Fruit fly (Drosophila melanogaster) whole organism, embryonic: Measurements from ENCODE around the gene CG15894.

Experiments
- ATbp ChIP-seq: fragments of 200-800 bp; sonication (Bioruptor generic); optimal IDR thresholded peaks from 2 replicates; lab custom pipeline; 2017; ENCODE audit warnings: missing biosample characterization, mild to moderate bottlenecking, missing genetic modification characterization, missing genetic modification reagents
- CG10147 ChIP-seq: fragments of 200-800 bp; sonication (Bioruptor generic); optimal IDR thresholded peaks from 2 replicates; lab custom pipeline; 2019; ENCODE audit warnings: missing biosample characterization, mild to moderate bottlenecking, missing genetic modification characterization, moderate library complexity
- CG11398 ChIP-seq: fragments of 200-800 bp; sonication (Bioruptor generic); optimal IDR thresholded peaks from 2 replicates; lab custom pipeline; 2016; ENCODE audit warnings: missing biosample characterization, missing genetic modification characterization
- CG11504 ChIP-seq: fragments of 200-800 bp; sonication (Bioruptor generic); optimal IDR thresholded peaks from 3 replicates; lab custom pipeline; 2019; ENCODE audit warnings: missing biosample characterization, mild to moderate bottlenecking, missing genetic modification characterization, moderate library complexity
- CG12391 ChIP-seq: fragments of 200-800 bp; sonication (Bioruptor generic); optimal IDR thresholded peaks from 3 replicates; lab custom pipeline; 2018; ENCODE audit warnings: missing biosample characterization, mild to moderate bottlenecking, missing genetic modification characterization, moderate library complexity
- CG12769 ChIP-seq: fragments of 200-800 bp; sonication (Bioruptor generic); optimal IDR thresholded peaks from 2 replicates; lab custom pipeline; 2019; ENCODE audit warnings: missing biosample characterization, mild to moderate bottlenecking, missing genetic modification characterization, moderate library complexity
- CG12942 ChIP-seq: fragments of 200-800 bp; sonication (Bioruptor generic); optimal IDR thresholded peaks from 3 replicates; lab custom pipeline; 2016; ENCODE audit warnings: missing biosample characterization, missing genetic modification characterization
- CG13424 ChIP-seq: fragments of 200-800 bp; sonication (Bioruptor generic); optimal IDR thresholded peaks from 2 replicates; lab custom pipeline; 2019; ENCODE audit warnings: missing biosample characterization, mild to moderate bottlenecking, missing genetic modification characterization, moderate library complexity
- CG13775 ChIP-seq: fragments of 200-800 bp; sonication (Bioruptor generic); optimal IDR thresholded peaks from 3 replicates; lab custom pipeline; 2017; ENCODE audit warnings: missing biosample characterization, mild to moderate bottlenecking, missing genetic modification characterization
- CG14014 ChIP-seq: fragments of 200-800 bp; sonication (Bioruptor generic); IDR thresholded peaks from 2 replicates; pipeline ENCODE4 v1.3.6; 2022; ENCODE audit warnings: missing biosample characterization, missing genetic modification characterization
- CG14050 ChIP-seq: fragments of 200-800 bp; sonication (Bioruptor generic); IDR thresholded peaks from 3 replicates; pipeline ENCODE4 v1.3.6; 2022; ENCODE audit warnings: missing biosample characterization, missing genetic modification characterization
- CG16813 ChIP-seq: fragments of 200-800 bp; sonication (Bioruptor generic); IDR thresholded peaks from 3 replicates; pipeline ENCODE4 v1.3.6; 2022; ENCODE audit warnings: missing biosample characterization, missing genetic modification characterization; ENCODE audit not compliant: partially characterized antibody
- CG1792 ChIP-seq: fragments of 200-800 bp; sonication (Bioruptor generic); optimal IDR thresholded peaks from 2 replicates; lab custom pipeline; 2016; ENCODE audit warnings: missing biosample characterization, missing genetic modification characterization
- CG30020 ChIP-seq: fragments of 200-800 bp; optimal IDR thresholded peaks from 2 replicates; lab custom pipeline; 2019; ENCODE audit warnings: missing biosample characterization, mild to moderate bottlenecking, missing genetic modification characterization, moderate library complexity
- CG3281 ChIP-seq: fragments of 200-800 bp; sonication (Bioruptor generic); optimal IDR thresholded peaks from 3 replicates; lab custom pipeline; 2017; ENCODE audit warnings: missing biosample characterization, mild to moderate bottlenecking, missing genetic modification characterization
- CG34224 ChIP-seq: fragments of 200-800 bp; sonication (Bioruptor generic); IDR thresholded peaks from 3 replicates; pipeline ENCODE4 v1.3.6; 2022; ENCODE audit warnings: missing biosample characterization, missing genetic modification characterization; ENCODE audit not compliant: partially characterized antibody
- CG3726 ChIP-seq: fragments of 200-800 bp; sonication (Bioruptor generic); IDR thresholded peaks from 3 replicates; pipeline ENCODE4, ENCODE4 v1.3.6; 2022; ENCODE audit warnings: missing biosample characterization, missing genetic modification characterization
- CG42726 ChIP-seq: fragments of 200-800 bp; sonication (Bioruptor generic); IDR thresholded peaks from 2 replicates; pipeline ENCODE4 v1.3.6; 2022; ENCODE audit warnings: missing biosample characterization, missing genetic modification characterization; ENCODE audit not compliant: partially characterized antibody
- CG4282 ChIP-seq: fragments of 200-800 bp; sonication (Bioruptor generic); optimal IDR thresholded peaks from 2 replicates; lab custom pipeline; 2016; ENCODE audit warnings: missing biosample characterization, missing genetic modification characterization
- CG4424 ChIP-seq: fragments of 200-800 bp; sonication (Bioruptor generic); optimal IDR thresholded peaks from 3 replicates; lab custom pipeline; 2016; ENCODE audit warnings: missing biosample characterization, missing genetic modification characterization
- CG4730 ChIP-seq: fragments of 200-800 bp; sonication (Bioruptor generic); IDR thresholded peaks from 2 replicates; pipeline ENCODE4 v1.3.6; 2022; ENCODE audit warnings: missing biosample characterization, missing genetic modification characterization
- CG5245 ChIP-seq: fragments of 200-800 bp; sonication (Bioruptor generic); optimal IDR thresholded peaks from 3 replicates; lab custom pipeline; 2016; ENCODE audit warnings: missing biosample characterization, missing genetic modification characterization
- CG6683 ChIP-seq: fragments of 200-800 bp; sonication (Bioruptor generic); optimal IDR thresholded peaks from 2 replicates; lab custom pipeline; 2017; ENCODE audit warnings: missing biosample characterization, mild to moderate bottlenecking, missing genetic modification characterization, missing genetic modification reagents
- CG8290 ChIP-seq, 3 experiments: fragments of 200-800 bp; sonication (Bioruptor generic); optimal IDR thresholded peaks; 2 replicates each; lab custom pipeline; 2016 to 2019; ENCODE audit warnings: missing biosample characterization in 3 of 3, missing genetic modification characterization in 3 of 3, mild to moderate bottlenecking in 2 of 3, moderate library complexity in 1 of 3
- Dfd ChIP-seq, 2 experiments: fragments of >200 bp; optimal IDR thresholded peaks; 2 replicates each; lab custom pipeline; 2017; ENCODE audit warnings: missing biosample characterization in 2 of 2, missing genetic modification characterization in 2 of 2
- Doc2 ChIP-seq: fragments of 200-800 bp; sonication (Bioruptor generic); IDR thresholded peaks from 2 replicates; pipeline ENCODE4 v1.3.6; 2022; ENCODE audit warnings: missing biosample characterization, missing genetic modification characterization
- Dp ChIP-seq: fragments of 200-800 bp; sonication (Bioruptor generic); optimal IDR thresholded peaks from 2 replicates; lab custom pipeline; 2018; ENCODE audit warnings: missing biosample characterization, mild to moderate bottlenecking, missing genetic modification characterization, moderate library complexity
- Gug ChIP-seq: fragments of 200-800 bp; sonication (Bioruptor generic); IDR thresholded peaks from 4 replicates; pipeline ENCODE4 v1.3.6; 2022; ENCODE audit warnings: missing biosample characterization, missing genetic modification characterization
- HLH3B ChIP-seq: fragments of 200-800 bp; sonication (Bioruptor generic); IDR thresholded peaks from 2 replicates; pipeline ENCODE4 v1.3.6; 2022; ENCODE audit warnings: missing biosample characterization, missing genetic modification characterization
- HmgZ ChIP-seq: fragments of 200-800 bp; sonication (Bioruptor generic); optimal IDR thresholded peaks from 2 replicates; lab custom pipeline; 2018; ENCODE audit warnings: missing biosample characterization, mild to moderate bottlenecking, missing genetic modification characterization
- Hr39 ChIP-seq: fragments of >200 bp; optimal IDR thresholded peaks from 2 replicates; lab custom pipeline; 2017
- NFAT ChIP-seq: fragments of 200-800 bp; sonication (Bioruptor generic); IDR thresholded peaks from 2 replicates; pipeline ENCODE4 v1.3.6; 2022; ENCODE audit warnings: missing biosample characterization, missing genetic modification characterization
- PHDP ChIP-seq: fragments of 200-800 bp; sonication (Bioruptor generic); optimal IDR thresholded peaks from 3 replicates; lab custom pipeline; 2018; ENCODE audit warnings: missing biosample characterization, mild to moderate bottlenecking, missing genetic modification characterization, moderate library complexity
- Rfx ChIP-seq: fragments of 200-800 bp; sonication (Bioruptor generic); IDR thresholded peaks from 2 replicates; pipeline ENCODE4 v1.3.6; 2022; ENCODE audit warnings: missing biosample characterization, missing genetic modification characterization
- Sox100B ChIP-seq: fragments of 200-800 bp; sonication (Bioruptor generic); optimal IDR thresholded peaks from 3 replicates; lab custom pipeline; 2018; ENCODE audit warnings: missing biosample characterization, mild to moderate bottlenecking, missing genetic modification characterization
- Spps ChIP-seq: fragments of 200-800 bp; sonication (Bioruptor generic); optimal IDR thresholded peaks from 2 replicates; lab custom pipeline; 2018; ENCODE audit warnings: missing biosample characterization, mild to moderate bottlenecking, missing genetic modification characterization
- cwo ChIP-seq: fragments of 200-800 bp; sonication (Bioruptor generic); optimal IDR thresholded peaks from 3 replicates; lab custom pipeline; 2017; ENCODE audit warnings: missing biosample characterization, missing genetic modification characterization, mild to moderate bottlenecking, moderate library complexity, missing genetic modification reagents
- eyg ChIP-seq: fragments of 200-800 bp; sonication (Bioruptor generic); optimal IDR thresholded peaks from 3 replicates; lab custom pipeline; 2016; ENCODE audit warnings: missing biosample characterization, missing genetic modification characterization
- fu2 ChIP-seq: fragments of 200-800 bp; sonication (Bioruptor generic); optimal IDR thresholded peaks from 2 replicates; lab custom pipeline; 2016; ENCODE audit warnings: missing biosample characterization, missing genetic modification characterization
- grau ChIP-seq: fragments of 200-800 bp; optimal IDR thresholded peaks from 3 replicates; lab custom pipeline; 2019; ENCODE audit warnings: missing biosample characterization, mild to moderate bottlenecking, missing genetic modification characterization, moderate library complexity
- gsb ChIP-seq: fragments of 200-800 bp; sonication (Bioruptor generic); IDR thresholded peaks from 2 replicates; pipeline ENCODE4 v1.3.6; 2022; ENCODE audit warnings: missing biosample characterization, missing genetic modification characterization
- hbn ChIP-seq: fragments of 200-800 bp; sonication (Bioruptor generic); IDR thresholded peaks from 2 replicates; pipeline ENCODE4 v1.3.6; 2022; ENCODE audit warnings: missing biosample characterization, missing genetic modification characterization; ENCODE audit not compliant: partially characterized antibody
- ken ChIP-seq: fragments of 200-800 bp; sonication (Bioruptor generic); IDR thresholded peaks from 3 replicates; pipeline ENCODE4 v1.3.6; 2022; ENCODE audit warnings: missing biosample characterization, missing genetic modification characterization
- mirr ChIP-seq: fragments of 200-800 bp; sonication (Bioruptor generic); optimal IDR thresholded peaks from 3 replicates; lab custom pipeline; 2018; ENCODE audit warnings: missing biosample characterization, mild to moderate bottlenecking, missing genetic modification characterization
- oc ChIP-seq: fragments of 200-800 bp; sonication (Bioruptor generic); optimal IDR thresholded peaks from 2 replicates; lab custom pipeline; 2018; ENCODE audit warnings: missing biosample characterization, mild to moderate bottlenecking, missing genetic modification characterization, moderate library complexity
- sqz ChIP-seq: fragments of 200-800 bp; sonication (Bioruptor generic); optimal IDR thresholded peaks from 3 replicates; lab custom pipeline; 2018; ENCODE audit warnings: missing biosample characterization, mild to moderate bottlenecking, missing genetic modification characterization
- stc ChIP-seq: fragments of 200-800 bp; sonication (Bioruptor generic); IDR thresholded peaks from 2 replicates; pipeline ENCODE4 v1.3.6; 2022; ENCODE audit warnings: missing biosample characterization, missing genetic modification characterization
- usp ChIP-seq: fragments of >200 bp; optimal IDR thresholded peaks from 2 replicates; lab custom pipeline; 2017; ENCODE audit warnings: missing biosample characterization, missing genetic modification characterization
- vnd ChIP-seq: fragments of 200-800 bp; sonication (Bioruptor generic); IDR thresholded peaks from 3 replicates; pipeline ENCODE4 v1.3.6; 2022; ENCODE audit warnings: missing biosample characterization, missing genetic modification characterization; ENCODE audit not compliant: partially characterized antibody
- zf30C ChIP-seq: fragments of 200-800 bp; sonication (Bioruptor generic); optimal IDR thresholded peaks from 3 replicates; lab custom pipeline; 2018; ENCODE audit warnings: missing biosample characterization, mild to moderate bottlenecking, missing genetic modification characterization

The CG15894 gene

DNA sequence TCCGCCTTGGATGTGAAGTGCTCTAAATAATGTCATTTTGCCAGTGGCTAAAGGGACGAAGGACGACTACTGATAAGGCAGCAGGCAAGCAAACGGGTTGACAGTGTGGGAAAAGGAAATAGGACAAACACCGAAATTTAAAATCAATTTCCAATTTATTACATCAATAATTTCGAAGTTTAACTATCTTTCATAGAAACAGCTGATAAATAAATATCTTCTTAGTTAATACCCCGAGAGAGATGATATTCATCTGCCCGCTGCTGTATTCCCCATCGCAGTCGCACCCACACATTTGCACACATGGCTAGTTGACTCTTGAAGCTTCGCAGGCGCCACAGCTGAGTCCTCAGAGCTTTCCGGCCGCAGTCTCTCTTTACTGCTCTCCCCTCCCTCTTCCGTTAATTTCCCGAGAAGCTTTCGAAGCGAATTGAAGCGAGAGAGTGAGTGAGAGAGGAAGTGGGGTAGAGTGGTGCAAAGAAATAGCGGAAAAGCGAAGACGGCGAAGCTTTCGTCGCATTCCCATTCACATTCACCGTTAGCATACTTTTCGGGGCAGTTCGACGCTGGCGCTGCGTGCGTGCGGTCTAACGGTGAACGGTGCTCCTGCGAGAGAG lies 8.0 kb downstream of the CG15894 start (continued):
- TF ChIP-seq CG12769 (tag; lab: Kevin White, UChicago) (peak; percentile 83), CG4424 (peak; percentile 41), CG34224 (GFP tag; lab: Robert Waterston, UW) (no peak), oc (tag; lab: Kevin White, UChicago) (no peak), gsb (GFP tag; lab: Robert Waterston, UW) (peak; percentile 21; the same call in 1 of the 2 replicates), CG12942 (GFP tag; lab: Kevin White, UChicago) (no peak), Sox100B (no peak), HmgZ (tag; lab: Kevin White, UChicago) (peak; percentile 36), ken (peak; percentile 54; the same call in 2 of the 3 replicates), Dfd (GFP tag; optimal IDR thresholded peaks at IDR 0.05; lab: Kevin White, UChicago) (no peak), Hr39 (lab: Kevin White, UChicago) (no peak), CG30020 (no peak), CG13424 (peak; percentile 66), grau (tag; lab: Kevin White, UChicago) (peak; percentile 66), vnd (GFP tag; lab: Robert Waterston, UW) (no peak), HLH3B (GFP tag; lab: Robert Waterston, UW) (peak; percentile 74), Rfx (GFP tag; lab: Robert Waterston, UW) (peak; percentile 82), Gug (peak; percentile 49; the same call in 2 of the 4 replicates), CG3726 (GFP tag; lab: Robert Waterston, UW) (no peak), ATbp (GFP tag; lab: Kevin White, UChicago) (peak; percentile 51), CG1792 (GFP tag; lab: Kevin White, UChicago) (no peak), PHDP (tag; lab: Kevin White, UChicago) (peak; percentile 67), CG11398 (no peak), CG4282 (GFP tag; lab: Kevin White, UChicago) (no peak), mirr (GFP tag; lab: Kevin White, UChicago) (peak; percentile 39), sqz (no peak), CG4730 (GFP tag; lab: Robert Waterston, UW) (0 out of 2 replicates have a peak, but pooled peaks have one; percentile 27), Doc2 (GFP tag; lab: Robert Waterston, UW) (no peak), CG10147 (GFP tag; lab: Kevin White, UChicago) (peak; percentile 64), CG6683 (GFP tag; lab: Kevin White, UChicago) (peak; percentile 57), eyg (peak; percentile 52), CG11504 (tag; lab: Kevin White, UChicago) (peak; percentile 73), CG5245 (no peak), Dp (no peak), CG14050 (peak; percentile 60), CG42726 (GFP tag; lab: Robert Waterston, UW) (no peak)

DNA sequence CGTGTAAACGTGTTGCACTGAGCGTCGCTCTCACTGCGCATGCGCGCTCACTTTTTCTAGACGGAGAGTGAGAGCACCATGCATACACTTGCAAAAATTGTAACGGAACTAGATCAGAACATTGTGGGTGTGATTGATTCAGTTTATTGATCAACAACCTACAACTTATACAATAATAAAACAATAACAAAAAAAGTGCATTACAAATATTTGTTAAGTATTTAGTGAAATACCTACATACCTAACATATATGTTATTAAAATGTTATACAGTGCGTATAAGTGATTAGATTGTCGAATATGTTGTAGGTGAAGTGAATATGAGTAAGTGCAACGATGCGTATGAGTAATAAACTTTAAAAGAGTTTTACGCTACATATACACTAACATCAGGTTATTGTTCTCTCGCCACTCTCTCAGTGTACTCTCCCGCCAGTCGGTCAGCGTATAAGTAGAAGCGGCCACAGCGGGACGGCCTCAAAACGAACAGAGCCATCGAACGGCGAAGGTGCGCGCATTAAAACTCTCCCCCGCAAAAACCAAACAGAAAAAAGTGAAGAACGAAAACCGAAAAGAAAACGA lies 21.4 kb downstream of the CG15894 start, which contains the start of gene CG42240:
CG42240 (plus strand) TSS at position 474 of the 581 bp plus-strand sequence.
- TF ChIP-seq zf30C (GFP tag; lab: Kevin White, UChicago) (peak; percentile 82), CG16813 (GFP tag; lab: Robert Waterston, UW) (no peak), fu2 (GFP tag; lab: Kevin White, UChicago) (peak; percentile 66), CG3281 (GFP tag; lab: Kevin White, UChicago) (peak; percentile 93), hbn (GFP tag; lab: Robert Waterston, UW) (no peak), CG14014 (GFP tag; lab: Robert Waterston, UW) (peak; percentile 72), Spps (tag; lab: Kevin White, UChicago) (peak; percentile 81), usp (GFP tag; lab: Kevin White, UChicago) (no peak), PHDP (tag; lab: Kevin White, UChicago) (peak; percentile 91), NFAT (GFP tag; lab: Robert Waterston, UW) (peak; percentile 40; the same call in 1 of the 2 replicates), CG13775 (GFP tag; lab: Kevin White, UChicago) (peak; percentile 88), CG8290 (GFP tag; optimal IDR thresholded peaks at IDR 0.05; lab: Kevin White, UChicago) (peak; percentile 29), CG8290 (tag; optimal IDR thresholded peaks at IDR 0.05; lab: Kevin White, UChicago) (peak; percentile 72 to 81), CG12391 (tag; lab: Kevin White, UChicago) (peak; percentile 93), cwo (GFP tag; lab: Kevin White, UChicago) (peak; percentile 87), stc (GFP tag; lab: Robert Waterston, UW) (peak; percentile 71; the same call in 1 of the 2 replicates)
